Worm (Caenorhabditis elegans) whole organism, L4 larva: ENCODE data around the gene frm-10.

Source experiments
- F10B5.3 ChIP-seq: sonication (generic microtip); optimal IDR thresholded peaks from 2 replicates; lab custom pipeline; 2016; ENCODE audit warnings: mild to moderate bottlenecking, missing genetic modification characterization, missing compliant biosample characterization
- F26F4.8 ChIP-seq: fragments of 200-800 bp; sonication (Bioruptor generic); conservative IDR thresholded peaks from 2 replicates; pipeline ENCODE4 v1.3.6; 2022; ENCODE audit warnings: missing genetic modification characterization, missing compliant biosample characterization
- F37D6.2 ChIP-seq: sonication (generic microtip); optimal IDR thresholded peaks from 2 replicates; lab custom pipeline; 2016; ENCODE audit warnings: mild to moderate bottlenecking, missing genetic modification characterization, missing compliant biosample characterization
- F44E2.7 ChIP-seq: fragments of 200-800 bp; sonication (Bioruptor generic); IDR thresholded peaks from 2 replicates; pipeline ENCODE4 v2.1.2; 2022; ENCODE audit warnings: missing genetic modification characterization, missing compliant biosample characterization
- F49E8.2 ChIP-seq: sonication (generic microtip); optimal IDR thresholded peaks from 2 replicates; lab custom pipeline; 2016; ENCODE audit warnings: missing compliant biosample characterization, mild to moderate bottlenecking, missing genetic modification characterization, borderline replicate concordance
- R02D3.7 ChIP-seq: fragments of 150-350 bp; sonication (generic microtip); optimal IDR thresholded peaks from 3 replicates; lab custom pipeline; 2014; ENCODE audit warnings: missing biosample characterization, missing genetic modification characterization
- T20F7.1 ChIP-seq: fragments of 200-800 bp; sonication (Bioruptor generic); optimal IDR thresholded peaks from 2 replicates; lab custom pipeline; 2018; ENCODE audit warnings: mild to moderate bottlenecking, missing genetic modification characterization, missing compliant biosample characterization
- T26A8.4 ChIP-seq: fragments of 200-800 bp; sonication (Bioruptor generic); IDR thresholded peaks from 2 replicates; pipeline ENCODE4 v1.3.6; 2022; ENCODE audit warnings: missing genetic modification characterization, missing compliant biosample characterization
- Y48G9A.11 ChIP-seq: fragments of 200-800 bp; sonication (Bioruptor generic); IDR thresholded peaks from 2 replicates; pipeline ENCODE4 v1.3.6; 2022; ENCODE audit warnings: missing genetic modification reagents, missing genetic modification characterization, missing compliant biosample characterization
- ZK337.2 ChIP-seq: fragments of 200-800 bp; sonication (Bioruptor generic); IDR thresholded peaks from 2 replicates; pipeline ENCODE4 v1.3.6; 2022; ENCODE audit warnings: missing genetic modification reagents, missing genetic modification characterization, missing compliant biosample characterization
- ZK546.5 ChIP-seq, 2 experiments: sonication (generic microtip); optimal IDR thresholded peaks; 2 replicates each; lab custom pipeline; 2017; ENCODE audit warnings: missing biosample characterization in 2 of 2, missing genetic modification characterization in 2 of 2
- attf-4 ChIP-seq: sonication (generic microtip); optimal IDR thresholded peaks from 3 replicates; lab custom pipeline; 2017; ENCODE audit warnings: missing biosample characterization, missing genetic modification characterization
- ceh-20 ChIP-seq: fragments of 200-800 bp; sonication (Bioruptor generic); IDR thresholded peaks from 2 replicates; pipeline ENCODE4 v1.3.6; 2022; ENCODE audit warnings: missing genetic modification reagents, missing genetic modification characterization, missing compliant biosample characterization
- ceh-82 ChIP-seq: sonication (generic microtip); optimal IDR thresholded peaks from 2 replicates; lab custom pipeline; 2017; ENCODE audit warnings: missing biosample characterization, missing genetic modification characterization
- daf-8 ChIP-seq: fragments of 200-800 bp; sonication (Bioruptor generic); IDR thresholded peaks from 2 replicates; pipeline ENCODE4 v1.3.6; 2022; ENCODE audit warnings: missing genetic modification characterization, missing compliant biosample characterization
- dmd-6 ChIP-seq: fragments of 200-800 bp; sonication (Bioruptor generic); IDR thresholded peaks from 2 replicates; pipeline ENCODE4 v1.3.6; 2022; ENCODE audit warnings: missing genetic modification reagents, missing genetic modification characterization, missing compliant biosample characterization
- dmd-8 ChIP-seq: fragments of 200-800 bp; sonication (Bioruptor generic); IDR thresholded peaks from 2 replicates; pipeline ENCODE4 v1.3.6; 2022; ENCODE audit warnings: missing genetic modification characterization, missing compliant biosample characterization
- duxl-1 ChIP-seq: sonication (generic microtip); optimal IDR thresholded peaks from 2 replicates; lab custom pipeline; 2016; ENCODE audit warnings: mild to moderate bottlenecking, missing genetic modification characterization, moderate library complexity, missing compliant biosample characterization; ENCODE audit not compliant: poor library complexity
- egl-27 ChIP-seq: sonication (generic microtip); optimal IDR thresholded peaks from 3 replicates; lab custom pipeline; 2017; ENCODE audit warnings: missing biosample characterization, missing genetic modification reagents, missing genetic modification characterization
- gei-8 ChIP-seq: fragments of 200-800 bp; sonication (Bioruptor generic); optimal IDR thresholded peaks from 2 replicates; lab custom pipeline; 2018; ENCODE audit warnings: mild to moderate bottlenecking, missing genetic modification characterization, missing compliant biosample characterization
- hif-1 ChIP-seq, 2 experiments: sonication (generic microtip); optimal IDR thresholded peaks; 2 replicates each; lab custom pipeline; 2016 to 2017; ENCODE audit warnings: missing compliant biosample characterization in 2 of 2, missing genetic modification characterization in 2 of 2, missing genetic modification reagents in 2 of 2, missing genotype in 2 of 2, mild to moderate bottlenecking in 1 of 2
- hmg-1.1 ChIP-seq: fragments of 200-800 bp; sonication (Bioruptor generic); IDR thresholded peaks from 2 replicates; pipeline ENCODE4 v1.3.6; 2022; ENCODE audit warnings: missing genetic modification reagents, missing genetic modification characterization, missing compliant biosample characterization
- jun-1 ChIP-seq: fragments of 150-350 bp; optimal IDR thresholded peaks from 2 replicates; lab custom pipeline; 2014; ENCODE audit warnings: missing biosample characterization, missing genetic modification reagents, missing genetic modification characterization
- lin-29 ChIP-seq: fragments of 200-800 bp; sonication (Bioruptor generic); IDR thresholded peaks from 2 replicates; pipeline ENCODE4 v1.3.6; 2022; ENCODE audit warnings: missing genetic modification reagents, missing genetic modification characterization, missing compliant biosample characterization
- lir-3 ChIP-seq: sonication (generic microtip); optimal IDR thresholded peaks from 2 replicates; lab custom pipeline; 2016; ENCODE audit warnings: mild to moderate bottlenecking, missing genetic modification characterization, missing compliant biosample characterization
- lsy-2 ChIP-seq, 2 experiments: fragments of 150-350 bp in 1 of 2; sonication (generic microtip) in 1 of 2; optimal IDR thresholded peaks; 2 replicates each; lab custom pipeline; 2014 to 2017; ENCODE audit warnings: missing biosample characterization in 2 of 2, missing genetic modification characterization in 2 of 2
- madf-9 ChIP-seq: fragments of 200-800 bp; sonication (Bioruptor generic); conservative IDR thresholded peaks from 2 replicates; pipeline ENCODE4 v1.3.6; 2022; ENCODE audit warnings: missing genetic modification reagents, missing genetic modification characterization, missing compliant biosample characterization
- mep-1 ChIP-seq: fragments of 150-350 bp; sonication (generic microtip); optimal IDR thresholded peaks from 3 replicates; lab custom pipeline; 2014; ENCODE audit warnings: missing biosample characterization, missing genetic modification characterization
- nhr-102 ChIP-seq: sonication (generic microtip); optimal IDR thresholded peaks from 2 replicates; lab custom pipeline; 2016; ENCODE audit warnings: mild to moderate bottlenecking, missing genetic modification characterization, moderate library complexity, missing compliant biosample characterization
- nhr-111 ChIP-seq: fragments of 200-800 bp; sonication (Bioruptor generic); optimal IDR thresholded peaks from 2 replicates; lab custom pipeline; 2018; ENCODE audit warnings: mild to moderate bottlenecking, missing genetic modification characterization, missing compliant biosample characterization
- nhr-237 ChIP-seq: sonication (generic microtip); optimal IDR thresholded peaks from 2 replicates; lab custom pipeline; 2017; ENCODE audit warnings: missing biosample characterization, missing genetic modification characterization
- nhr-25 ChIP-seq: sonication (generic microtip); optimal IDR thresholded peaks from 2 replicates; lab custom pipeline; 2017; ENCODE audit warnings: missing genetic modification characterization, mild to moderate bottlenecking, missing compliant biosample characterization, antibody characterized with exemption, moderate library complexity, borderline replicate concordance; ENCODE audit not compliant: insufficient read depth
- nhr-28 ChIP-seq: fragments of 150-350 bp; optimal IDR thresholded peaks from 2 replicates; lab custom pipeline; 2014; ENCODE audit warnings: missing biosample characterization, missing genetic modification characterization
- nhr-41 ChIP-seq: fragments of 200-800 bp; sonication (Bioruptor generic); IDR thresholded peaks from 2 replicates; pipeline ENCODE4 v1.3.6; 2022; ENCODE audit warnings: missing genetic modification reagents, missing genetic modification characterization, missing compliant biosample characterization
- nhr-42 ChIP-seq: fragments of 200-800 bp; sonication (Bioruptor generic); IDR thresholded peaks from 2 replicates; pipeline ENCODE4 v1.3.6; 2022; ENCODE audit warnings: missing genetic modification characterization, missing compliant biosample characterization
- nhr-76 ChIP-seq: fragments of 150-350 bp; optimal IDR thresholded peaks from 2 replicates; lab custom pipeline; 2014; ENCODE audit warnings: missing biosample characterization, missing genetic modification characterization
- nhr-77 ChIP-seq: fragments of 150-350 bp; optimal IDR thresholded peaks from 2 replicates; lab custom pipeline; 2014; ENCODE audit warnings: missing biosample characterization, missing genetic modification characterization
- pqm-1 ChIP-seq: sonication (generic microtip); optimal IDR thresholded peaks from 2 replicates; lab custom pipeline; 2017; ENCODE audit warnings: missing biosample characterization, missing genetic modification characterization
- rbr-2 ChIP-seq: sonication (generic microtip); optimal IDR thresholded peaks from 2 replicates; lab custom pipeline; 2016; ENCODE audit warnings: missing genotype, missing genetic modification characterization, missing compliant biosample characterization
- skn-1 ChIP-seq: fragments of 150-350 bp; optimal IDR thresholded peaks from 2 replicates; lab custom pipeline; 2014; ENCODE audit warnings: missing biosample characterization, missing genetic modification characterization
- tag-97 ChIP-seq: fragments of 200-800 bp; sonication (Bioruptor generic); IDR thresholded peaks from 2 replicates; pipeline ENCODE4 v1.3.6; 2022; ENCODE audit warnings: missing genetic modification characterization, missing compliant biosample characterization
- tra-1 ChIP-seq: fragments of 200-800 bp; sonication (Bioruptor generic); IDR thresholded peaks from 2 replicates; pipeline ENCODE4 v1.3.6; 2022; ENCODE audit warnings: missing genetic modification reagents, missing genetic modification characterization, missing compliant biosample characterization
- unc-130 ChIP-seq: sonication (generic microtip); optimal IDR thresholded peaks from 2 replicates; lab custom pipeline; 2016; ENCODE audit warnings: missing genetic modification reagents, missing genetic modification characterization, missing compliant biosample characterization
- unc-39 ChIP-seq: sonication (generic microtip); optimal IDR thresholded peaks from 2 replicates; lab custom pipeline; 2017; ENCODE audit warnings: missing biosample characterization, missing genetic modification characterization
- unc-62 ChIP-seq, 3 experiments: fragments of 150-350 bp in 1 of 3; sonication (generic microtip); optimal IDR thresholded peaks in 2 of 3; peaks in 1 of 3; 1 replicate in 1 of 3; 2 replicates in 2 of 3; lab custom pipeline; 2014 to 2017; ENCODE audit warnings: missing biosample characterization in 3 of 3, missing genetic modification characterization in 3 of 3, missing genetic modification reagents in 3 of 3, missing genotype in 1 of 3
- vab-7 ChIP-seq: fragments of 200-800 bp; sonication (Bioruptor generic); IDR thresholded peaks from 2 replicates; pipeline ENCODE4 v1.3.6; 2022; ENCODE audit warnings: missing genetic modification reagents, missing genetic modification characterization, missing compliant biosample characterization
- zfp-2 ChIP-seq: sonication (generic microtip); optimal IDR thresholded peaks from 2 replicates; lab custom pipeline; 2016; ENCODE audit warnings: mild to moderate bottlenecking, missing genetic modification characterization, missing compliant biosample characterization
- zip-11 ChIP-seq: fragments of 200-800 bp; sonication (Bioruptor generic); IDR thresholded peaks from 2 replicates; pipeline ENCODE4 v1.3.6; 2022; ENCODE audit warnings: missing genetic modification characterization, missing compliant biosample characterization
- zip-2 ChIP-seq: fragments of 150-350 bp; optimal IDR thresholded peaks from 2 replicates; lab custom pipeline; 2014; ENCODE audit warnings: missing biosample characterization, missing genetic modification characterization

frm-10 gene

DNA sequence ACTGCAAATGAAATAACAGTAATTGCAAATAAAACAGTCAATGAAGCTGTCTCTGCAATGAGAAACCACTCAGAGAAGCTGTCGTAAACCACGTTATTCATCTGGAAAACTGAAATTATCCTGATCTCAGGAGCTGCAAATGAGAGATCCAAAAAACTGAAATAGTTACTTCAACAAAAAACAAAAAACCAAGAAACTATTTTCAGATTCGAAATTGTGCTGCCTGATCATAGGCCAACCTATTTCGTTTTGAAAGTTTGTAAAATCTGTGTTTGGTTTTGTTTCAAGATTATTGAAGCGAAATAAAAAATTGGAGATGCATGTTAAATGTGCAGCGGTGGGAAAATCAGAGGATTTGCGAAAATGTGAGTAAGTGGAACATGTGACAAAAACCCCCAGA lies 42.4 kb upstream of the frm-10 start, which contains the start of gene srv-8:
Gene srv-8, minus strand, starts transcription at position 101 of the 400 bp plus-strand sequence.
- TF ChIP-seq zip-11 (no peak), nhr-25 (tag; lab: Kevin White, UChicago) (no peak), F49E8.2 (no peak), madf-9 (GFP tag; lab: Robert Waterston, UW) (no peak), ceh-82 (no peak), hif-1 (tag; optimal IDR thresholded peaks at IDR 0.05; lab: Kevin White, UChicago) (no peak), Y48G9A.11 (GFP tag; lab: Robert Waterston, UW) (no peak), F44E2.7 (GFP tag; lab: Robert Waterston, UW) (no peak), zip-2 (tag; lab: Kevin White, UChicago) (no peak), dmd-8 (GFP tag; lab: Robert Waterston, UW) (no peak), unc-39 (tag; lab: Kevin White, UChicago) (no peak), nhr-237 (no peak), lir-3 (tag; lab: Kevin White, UChicago) (no peak), R02D3.7 (tag; lab: Kevin White, UChicago) (no peak), ZK546.5 (tag; optimal IDR thresholded peaks at IDR 0.05; lab: Kevin White, UChicago) (no peak), nhr-111 (no peak), zfp-2 (no peak), lin-29 (GFP tag; lab: Robert Waterston, UW) (no peak)

DNA sequence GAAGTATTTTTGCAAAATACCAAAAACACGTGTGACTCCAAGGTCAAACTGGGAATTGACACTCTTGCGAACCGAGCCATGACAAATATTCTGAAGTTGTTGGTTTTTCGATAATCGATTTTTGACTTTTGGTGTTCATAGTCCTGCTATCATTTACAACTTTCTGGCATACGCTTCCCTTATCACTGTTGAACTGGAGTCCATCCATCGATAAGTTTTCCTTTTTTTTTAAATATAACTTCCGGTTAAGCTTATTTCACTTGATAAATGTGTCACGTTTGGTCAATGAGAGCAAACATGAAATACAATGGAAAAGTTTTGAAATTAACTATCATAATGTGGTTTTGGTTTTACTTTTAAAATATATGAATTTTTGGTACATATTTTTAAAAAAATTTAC lies 41.3 kb upstream of the frm-10 start:
- no peak for TF ChIP-seq nhr-76 (tag; lab: Kevin White, UChicago)
- no peak for TF ChIP-seq lsy-2 (tag; optimal IDR thresholded peaks at IDR 0.05; lab: Kevin White, UChicago)
- TF ChIP-seq T20F7.1 (GFP tag; lab: Kevin White, UChicago): peak; percentile 16
- TF ChIP-seq unc-62 (GFP tag; optimal IDR thresholded peaks at IDR 0.05 in 1 of 2; lab: Kevin White, UChicago): no peak
- TF ChIP-seq unc-62 (tag; optimal IDR thresholded peaks at IDR 0.05; lab: Kevin White, UChicago): no peak
- TF ChIP-seq tra-1: no peak
- no peak for TF ChIP-seq T26A8.4 (GFP tag; lab: Robert Waterston, UW)
- TF ChIP-seq ceh-20 (GFP tag; lab: Robert Waterston, UW): no peak
- peak; percentile 37 for TF ChIP-seq nhr-77 (tag; lab: Kevin White, UChicago)
- no peak for TF ChIP-seq attf-4 (tag; lab: Kevin White, UChicago)
- TF ChIP-seq mep-1: no peak
- TF ChIP-seq egl-27 (tag; lab: Kevin White, UChicago): no peak
- no peak for TF ChIP-seq ZK337.2 (GFP tag; lab: Robert Waterston, UW)
- TF ChIP-seq nhr-42 (GFP tag; lab: Robert Waterston, UW): no peak
- no peak for TF ChIP-seq F37D6.2 (tag; lab: Kevin White, UChicago)
- TF ChIP-seq nhr-41 (GFP tag; lab: Robert Waterston, UW): no peak
- no peak for TF ChIP-seq F10B5.3 (tag; lab: Kevin White, UChicago)
- no peak for TF ChIP-seq Y48G9A.11 (GFP tag; lab: Robert Waterston, UW)
- no peak for TF ChIP-seq rbr-2
- TF ChIP-seq tag-97 (GFP tag; lab: Robert Waterston, UW): no peak
- no peak for TF ChIP-seq nhr-102 (tag; lab: Kevin White, UChicago)
- TF ChIP-seq pqm-1: peak; percentile 99
- no peak for TF ChIP-seq jun-1 (tag; lab: Kevin White, UChicago)
- TF ChIP-seq dmd-6 (GFP tag; lab: Robert Waterston, UW): peak; percentile 80
- no peak for TF ChIP-seq F26F4.8 (GFP tag; lab: Robert Waterston, UW)
- no peak for TF ChIP-seq hmg-1.1
- TF ChIP-seq unc-130 (GFP tag; lab: Kevin White, UChicago): no peak
- TF ChIP-seq skn-1: no peak
- TF ChIP-seq vab-7: no peak
- TF ChIP-seq nhr-28: peak; percentile 59
- no peak for TF ChIP-seq daf-8 (GFP tag; lab: Robert Waterston, UW)
- no peak for TF ChIP-seq gei-8
- no peak for TF ChIP-seq duxl-1 (tag; lab: Kevin White, UChicago)
- TF ChIP-seq, all 104 proteins: peak for 5
